Worm (Caenorhabditis elegans) whole organism, L3 larva: ENCODE data around the gene C03H12.1.
A peak's percentile ranks its signal among the peaks of the same experiment; 100 is the strongest.

ENCODE experiments used
- R02D3.7 ChIP-seq: fragments of 150-350 bp; optimal IDR thresholded peaks from 2 replicates; lab custom pipeline; 2014; ENCODE audit warnings: missing biosample characterization, missing genetic modification characterization
- aly-2 ChIP-seq: fragments of 150-350 bp; optimal IDR thresholded peaks from 2 replicates; lab custom pipeline; 2014; ENCODE audit warnings: missing biosample characterization, missing genetic modification characterization
- ama-1 ChIP-seq: fragments of 150-350 bp; optimal IDR thresholded peaks from 2 replicates; lab custom pipeline; 2018
- ceh-28 ChIP-seq: fragments of 150-350 bp; optimal IDR thresholded peaks from 2 replicates; lab custom pipeline; 2014; ENCODE audit warnings: missing biosample characterization, missing genetic modification reagents, missing genetic modification characterization
- ceh-9 ChIP-seq: sonication (generic microtip); optimal IDR thresholded peaks from 2 replicates; lab custom pipeline; 2018; ENCODE audit warnings: missing biosample characterization, missing genetic modification characterization
- egl-27 ChIP-seq: sonication (generic microtip); optimal IDR thresholded peaks from 4 replicates; lab custom pipeline; 2017; ENCODE audit warnings: missing biosample characterization, missing genetic modification reagents, missing genetic modification characterization
- egl-5 ChIP-seq: fragments of 150-350 bp; optimal IDR thresholded peaks from 2 replicates; lab custom pipeline; 2017; ENCODE audit warnings: missing biosample characterization, missing genetic modification reagents, missing genetic modification characterization, inconsistent platforms
- elt-1 ChIP-seq: fragments of 150-350 bp; optimal IDR thresholded peaks from 2 replicates; lab custom pipeline; 2014; ENCODE audit warnings: missing biosample characterization, missing genetic modification characterization
- elt-2 ChIP-seq: sonication (generic microtip); optimal IDR thresholded peaks from 2 replicates; lab custom pipeline; 2016; ENCODE audit warnings: missing genetic modification reagents, mild to moderate bottlenecking, missing genetic modification characterization, missing compliant biosample characterization
- fkh-10 ChIP-seq: sonication (generic microtip); optimal IDR thresholded peaks from 2 replicates; lab custom pipeline; 2017; ENCODE audit warnings: missing biosample characterization, missing genetic modification reagents, missing genetic modification characterization
- fkh-2 ChIP-seq: fragments of 150-350 bp; optimal IDR thresholded peaks from 2 replicates; lab custom pipeline; 2014; ENCODE audit warnings: missing biosample characterization, missing genetic modification reagents, missing genetic modification characterization
- fos-1 ChIP-seq: fragments of 150-350 bp; optimal IDR thresholded peaks from 2 replicates; lab custom pipeline; 2014; ENCODE audit warnings: missing biosample characterization, missing genetic modification characterization
- hmg-11 ChIP-seq: sonication (generic microtip); optimal IDR thresholded peaks from 2 replicates; lab custom pipeline; 2016; ENCODE audit warnings: missing genetic modification characterization, missing compliant biosample characterization
- jun-1 ChIP-seq: fragments of 150-350 bp; optimal IDR thresholded peaks from 2 replicates; lab custom pipeline; 2014; ENCODE audit warnings: missing biosample characterization, missing genetic modification reagents, missing genetic modification characterization
- lsy-12 ChIP-seq: sonication (generic microtip); optimal IDR thresholded peaks from 2 replicates; lab custom pipeline; 2016; ENCODE audit warnings: mild to moderate bottlenecking, missing genetic modification characterization, missing compliant biosample characterization
- mdl-1 ChIP-seq: fragments of 150-350 bp; optimal IDR thresholded peaks from 2 replicates; lab custom pipeline; 2014; ENCODE audit warnings: missing biosample characterization, missing genetic modification characterization
- mml-1 ChIP-seq: fragments of 150-350 bp; sonication (generic microtip); optimal IDR thresholded peaks from 3 replicates; lab custom pipeline; 2014; ENCODE audit warnings: missing biosample characterization, missing genetic modification characterization
- nfya-1 ChIP-seq: sonication (generic microtip); optimal IDR thresholded peaks from 2 replicates; lab custom pipeline; 2017; ENCODE audit warnings: missing genetic modification characterization, mild to moderate bottlenecking, missing compliant biosample characterization, antibody characterized with exemption, moderate library complexity; ENCODE audit not compliant: insufficient read depth
- nhr-11 ChIP-seq: fragments of 150-350 bp; optimal IDR thresholded peaks from 2 replicates; lab custom pipeline; 2014; ENCODE audit warnings: missing biosample characterization, missing genetic modification characterization
- nhr-12 ChIP-seq: fragments of 150-350 bp; optimal IDR thresholded peaks from 2 replicates; lab custom pipeline; 2014; ENCODE audit warnings: missing biosample characterization, missing genetic modification characterization
- nhr-23 ChIP-seq: fragments of 150-350 bp; optimal IDR thresholded peaks from 2 replicates; lab custom pipeline; 2014; ENCODE audit warnings: missing biosample characterization, missing genetic modification reagents, missing genetic modification characterization
- nhr-237 ChIP-seq: fragments of 150-350 bp; optimal IDR thresholded peaks from 2 replicates; lab custom pipeline; 2014; ENCODE audit warnings: missing biosample characterization, missing genetic modification characterization
- nhr-25 ChIP-seq: sonication (generic microtip); optimal IDR thresholded peaks from 2 replicates; lab custom pipeline; 2017; ENCODE audit warnings: missing biosample characterization, missing genetic modification characterization
- nhr-28 ChIP-seq: fragments of 150-350 bp; optimal IDR thresholded peaks from 2 replicates; lab custom pipeline; 2014; ENCODE audit warnings: missing biosample characterization, missing genetic modification characterization
- nhr-43 ChIP-seq: sonication (generic microtip); optimal IDR thresholded peaks from 2 replicates; lab custom pipeline; 2016; ENCODE audit warnings: mild to moderate bottlenecking, missing genetic modification characterization, missing compliant biosample characterization; ENCODE audit not compliant: poor library complexity, severe bottlenecking
- nhr-67 ChIP-seq: fragments of 150-350 bp; optimal IDR thresholded peaks from 2 replicates; lab custom pipeline; 2014; ENCODE audit warnings: missing biosample characterization, missing genetic modification characterization
- nhr-77 ChIP-seq: fragments of 150-350 bp; optimal IDR thresholded peaks from 2 replicates; lab custom pipeline; 2014; ENCODE audit warnings: missing biosample characterization, missing genetic modification characterization
- pha-4 ChIP-seq: fragments of 150-350 bp; optimal IDR thresholded peaks from 2 replicates; lab custom pipeline; 2014; ENCODE audit warnings: missing biosample characterization, missing genetic modification reagents, missing genetic modification characterization
- pqm-1 ChIP-seq: fragments of 150-350 bp; optimal IDR thresholded peaks from 2 replicates; lab custom pipeline; 2017; ENCODE audit warnings: missing biosample characterization, missing genetic modification characterization, inconsistent platforms
- skn-1 ChIP-seq: fragments of 150-350 bp; optimal IDR thresholded peaks from 2 replicates; lab custom pipeline; 2014; ENCODE audit warnings: missing biosample characterization, missing genetic modification characterization
- snpc-4 ChIP-seq: fragments of 150-350 bp; optimal IDR thresholded peaks from 2 replicates; lab custom pipeline; 2014; ENCODE audit warnings: missing biosample characterization, missing genetic modification characterization
- tbx-2 ChIP-seq: sonication (generic microtip); optimal IDR thresholded peaks from 2 replicates; lab custom pipeline; 2016; ENCODE audit warnings: mild to moderate bottlenecking, missing genetic modification characterization, missing compliant biosample characterization
- unc-39 ChIP-seq: sonication (generic microtip); optimal IDR thresholded peaks from 4 replicates; lab custom pipeline; 2017; ENCODE audit warnings: missing biosample characterization, missing genetic modification characterization
- zag-1 ChIP-seq: fragments of 150-350 bp; optimal IDR thresholded peaks from 2 replicates; lab custom pipeline; 2014; ENCODE audit warnings: missing biosample characterization, missing genetic modification characterization
- ztf-11 ChIP-seq: fragments of 150-350 bp; optimal IDR thresholded peaks from 2 replicates; lab custom pipeline; 2014; ENCODE audit warnings: missing biosample characterization, missing genetic modification characterization
- ztf-4 ChIP-seq: fragments of 150-350 bp; optimal IDR thresholded peaks from 2 replicates; lab custom pipeline; 2014; ENCODE audit warnings: missing biosample characterization, missing genetic modification characterization

C03H12.1 gene

ce11 chrX:15707913-15708312, 18.7 kb downstream of the C03H12.1 start, which contains the start of gene nhr-48:
TSS of gene nhr-48 (plus strand) at chrX:15708213.
- TF ChIP-seq skn-1 (tag; lab: Kevin White, UChicago) (no peak), unc-39 (tag; lab: Kevin White, UChicago) (no peak), nhr-11 (no peak), mml-1 (tag; lab: Kevin White, UChicago) (no peak), snpc-4 (no peak), pha-4 (no peak), mdl-1 (tag; lab: Kevin White, UChicago) (no peak), fkh-2 (no peak), ceh-9 (no peak), nhr-237 (tag; lab: Kevin White, UChicago) (no peak), nhr-12 (tag; lab: Kevin White, UChicago) (no peak), nhr-77 (tag; lab: Kevin White, UChicago) (no peak), ztf-11 (tag; lab: Kevin White, UChicago) (no peak), jun-1 (tag; lab: Kevin White, UChicago) (no peak), zag-1 (no peak)

- TF ChIP-seq ceh-9 (no peak), fkh-10 (GFP tag; lab: Kevin White, UChicago) (no peak), pha-4 (peak; percentile 44), R02D3.7 (tag; lab: Kevin White, UChicago) (peak; percentile 13), nhr-23 (peak; percentile 35), nhr-28 (tag; lab: Kevin White, UChicago) (no peak), egl-27 (no peak), skn-1 (tag; lab: Kevin White, UChicago) (no peak), nhr-11 (no peak), nhr-67 (tag; lab: Kevin White, UChicago) (no peak), nhr-12 (tag; lab: Kevin White, UChicago) (no peak), ama-1 (no peak), nhr-43 (tag; lab: Kevin White, UChicago) (peak; percentile 72), fos-1 (tag; lab: Kevin White, UChicago) (no peak), elt-2 (peak; percentile 63), hmg-11 (peak; percentile 22), nhr-237 (tag; lab: Kevin White, UChicago) (no peak), ceh-28 (tag; lab: Kevin White, UChicago) (peak; percentile 25), nhr-25 (tag; lab: Kevin White, UChicago) (peak; percentile 72), jun-1 (tag; lab: Kevin White, UChicago) (peak; percentile 24), mml-1 (tag; lab: Kevin White, UChicago) (no peak), pqm-1 (tag; lab: Kevin White, UChicago) (peak; percentile 35), tbx-2 (tag; lab: Kevin White, UChicago) (no peak), nfya-1 (tag; lab: Kevin White, UChicago) (peak; percentile 16), ztf-11 (tag; lab: Kevin White, UChicago) (no peak)
These were observed 20.3 kb downstream of the C03H12.1 start for ce11 chrX:15709594-15709993.

- peak; percentile 72 for TF ChIP-seq elt-1 (tag; lab: Kevin White, UChicago)
- TF ChIP-seq aly-2 (tag; lab: Kevin White, UChicago): no peak
- peak; percentile 58 for TF ChIP-seq nhr-23
- no peak for TF ChIP-seq pqm-1 (tag; lab: Kevin White, UChicago)
These were observed 23.9 kb downstream of the C03H12.1 start for ce11 chrX:15713189-15713588.

ce11 chrX:15716971-15717370, 27.7 kb downstream of the C03H12.1 start:
- TF ChIP-seq lsy-12 (tag; lab: Kevin White, UChicago) (no peak), hmg-11 (no peak), mdl-1 (tag; lab: Kevin White, UChicago) (no peak), elt-1 (tag; lab: Kevin White, UChicago) (no peak)

DNA sequence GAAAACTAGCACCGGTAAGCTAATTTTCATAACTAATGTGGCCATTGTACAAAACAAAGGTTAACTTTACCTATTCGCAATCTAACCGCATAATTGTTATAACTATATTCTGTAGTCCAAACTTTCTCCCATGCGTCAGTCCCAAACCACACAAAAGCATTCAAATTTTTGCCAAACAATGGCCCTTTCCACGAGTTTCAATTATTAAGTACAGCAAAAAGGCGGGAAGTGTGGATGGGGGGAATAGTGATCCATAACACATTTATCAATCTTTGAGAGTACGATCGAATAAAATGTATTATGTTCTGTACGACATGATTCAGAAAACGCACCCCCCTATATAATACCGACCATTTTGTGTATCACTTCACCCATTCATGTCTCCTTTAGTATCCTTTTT, 29.1 kb downstream of the C03H12.1 start, which contains the start of gene ZK662.6:
Gene ZK662.6, plus strand, starts transcription at position 301 of the 400 bp plus-strand sequence.
- TF ChIP-seq zag-1: no peak

- no peak for TF ChIP-seq nfya-1 (tag; lab: Kevin White, UChicago)
- no peak for TF ChIP-seq ztf-4
- TF ChIP-seq egl-5 (tag; lab: Kevin White, UChicago): no peak
These were observed 32.1 kb downstream of the C03H12.1 start, which contains the start of gene ZK662.5 for ce11 chrX:15721346-15721745. TSS of gene ZK662.5 (plus strand) at chrX:15721646.
